Worm (Caenorhabditis elegans) whole organism, late embryonic: ENCODE data around the gene ZK813.5.

Source experiments
- K09A11.1 ChIP-seq: sonication (generic microtip); optimal IDR thresholded peaks from 2 replicates; lab custom pipeline; 2017; ENCODE audit warnings: antibody characterized with exemption, mild to moderate bottlenecking, missing genetic modification characterization, missing compliant biosample characterization; ENCODE audit not compliant: insufficient read depth
- ceh-14 ChIP-seq: sonication (generic microtip); optimal IDR thresholded peaks from 2 replicates; lab custom pipeline; 2016; ENCODE audit warnings: missing genotype, missing genetic modification characterization, missing compliant biosample characterization
- ceh-19 ChIP-seq: fragments of 200-800 bp; sonication (Bioruptor generic); optimal IDR thresholded peaks from 2 replicates; lab custom pipeline; 2018; ENCODE audit warnings: mild to moderate bottlenecking, missing genetic modification characterization, missing compliant biosample characterization
- ceh-45 ChIP-seq: fragments of 200-800 bp; sonication (Bioruptor generic); IDR thresholded peaks from 2 replicates; pipeline ENCODE4 v1.3.6; 2022; ENCODE audit warnings: missing genetic modification reagents, missing genetic modification characterization, missing compliant biosample characterization
- ceh-9 ChIP-seq: sonication (generic microtip); optimal IDR thresholded peaks from 2 replicates; lab custom pipeline; 2016; ENCODE audit warnings: mild to moderate bottlenecking, missing genetic modification characterization, inconsistent platforms, missing compliant biosample characterization
- che-1 ChIP-seq: sonication (generic microtip); optimal IDR thresholded peaks from 2 replicates; lab custom pipeline; 2016; ENCODE audit warnings: mild to moderate bottlenecking, missing genetic modification characterization, missing compliant biosample characterization
- dmd-4 ChIP-seq: sonication (generic microtip); optimal IDR thresholded peaks from 2 replicates; lab custom pipeline; 2016; ENCODE audit warnings: borderline replicate concordance, missing genetic modification characterization, missing compliant biosample characterization
- dve-1 ChIP-seq: sonication (generic microtip); optimal IDR thresholded peaks from 2 replicates; lab custom pipeline; 2017; ENCODE audit warnings: antibody characterized with exemption, mild to moderate bottlenecking, missing genetic modification characterization, missing compliant biosample characterization
- ets-4 ChIP-seq: sonication (generic microtip); optimal IDR thresholded peaks from 2 replicates; lab custom pipeline; 2016; ENCODE audit warnings: missing genetic modification characterization, missing compliant biosample characterization
- eyg-1 ChIP-seq: sonication (generic microtip); optimal IDR thresholded peaks from 2 replicates; lab custom pipeline; 2016; ENCODE audit warnings: missing genotype, missing genetic modification characterization, missing compliant biosample characterization
- hlh-30 ChIP-seq: sonication (generic microtip); optimal IDR thresholded peaks from 2 replicates; lab custom pipeline; 2017; ENCODE audit warnings: antibody characterized with exemption, missing genetic modification characterization, missing compliant biosample characterization; ENCODE audit not compliant: insufficient read depth
- hlh-8 ChIP-seq: sonication (generic microtip); optimal IDR thresholded peaks from 2 replicates; lab custom pipeline; 2016; ENCODE audit warnings: missing genotype, missing genetic modification characterization, missing compliant biosample characterization
- lin-11 ChIP-seq: fragments of 200-800 bp; sonication (Bioruptor generic); optimal IDR thresholded peaks from 2 replicates; lab custom pipeline; 2018; ENCODE audit warnings: mild to moderate bottlenecking, missing genetic modification characterization, missing compliant biosample characterization
- nfya-1 ChIP-seq: sonication (generic microtip); optimal IDR thresholded peaks from 2 replicates; lab custom pipeline; 2017; ENCODE audit warnings: missing genetic modification characterization, mild to moderate bottlenecking, missing compliant biosample characterization, antibody characterized with exemption, moderate library complexity
- nhr-11 ChIP-seq: fragments of 150-350 bp; optimal IDR thresholded peaks from 2 replicates; lab custom pipeline; 2014; ENCODE audit warnings: missing biosample characterization, missing genetic modification characterization
- npax-4 ChIP-seq: sonication (generic microtip); optimal IDR thresholded peaks from 2 replicates; lab custom pipeline; 2016; ENCODE audit warnings: missing genetic modification characterization, missing compliant biosample characterization
- pag-3 ChIP-seq: sonication (generic microtip); optimal IDR thresholded peaks from 2 replicates; lab custom pipeline; 2016; ENCODE audit warnings: missing compliant biosample characterization, missing genetic modification characterization, borderline replicate concordance
- pat-9 ChIP-seq: fragments of 200-800 bp; sonication (Bioruptor generic); optimal IDR thresholded peaks from 2 replicates; lab custom pipeline; 2018; ENCODE audit warnings: mild to moderate bottlenecking, missing genetic modification characterization, moderate library complexity, missing compliant biosample characterization
- pax-1 ChIP-seq: fragments of 150-350 bp; optimal IDR thresholded peaks from 2 replicates; lab custom pipeline; 2014; ENCODE audit warnings: missing biosample characterization, missing genetic modification characterization
- pha-2 ChIP-seq: sonication (generic microtip); optimal IDR thresholded peaks from 2 replicates; lab custom pipeline; 2017; ENCODE audit warnings: mild to moderate bottlenecking, missing genetic modification characterization, missing compliant biosample characterization
- pros-1 ChIP-seq: fragments of 150-350 bp; optimal IDR thresholded peaks from 2 replicates; lab custom pipeline; 2014; ENCODE audit warnings: missing biosample characterization, missing genetic modification reagents, missing genetic modification characterization
- ref-2 ChIP-seq: sonication (generic microtip); optimal IDR thresholded peaks from 2 replicates; lab custom pipeline; 2016; ENCODE audit warnings: missing genetic modification characterization, missing compliant biosample characterization
- rnt-1 ChIP-seq: sonication (generic microtip); optimal IDR thresholded peaks from 2 replicates; lab custom pipeline; 2016; ENCODE audit warnings: missing genetic modification characterization, missing compliant biosample characterization
- sdc-2 ChIP-seq: sonication (generic microtip); optimal IDR thresholded peaks from 2 replicates; lab custom pipeline; 2016; ENCODE audit warnings: missing genotype, missing genetic modification characterization, missing compliant biosample characterization
- sox-4 ChIP-seq: sonication (generic microtip); optimal IDR thresholded peaks from 2 replicates; lab custom pipeline; 2017; ENCODE audit warnings: mild to moderate bottlenecking, missing genetic modification characterization, inconsistent platforms, missing compliant biosample characterization
- tbx-2 ChIP-seq: sonication (generic microtip); optimal IDR thresholded peaks from 2 replicates; lab custom pipeline; 2016; ENCODE audit warnings: missing genetic modification characterization, missing compliant biosample characterization
- tbx-7 ChIP-seq: sonication (generic microtip); optimal IDR thresholded peaks from 2 replicates; lab custom pipeline; 2016; ENCODE audit warnings: missing genotype, missing genetic modification characterization, missing compliant biosample characterization
- ttx-3 ChIP-seq: sonication (generic microtip); optimal IDR thresholded peaks from 2 replicates; lab custom pipeline; 2016; ENCODE audit warnings: missing genetic modification reagents, missing genetic modification characterization, missing compliant biosample characterization
- unc-3 ChIP-seq, 2 experiments: fragments of 200-800 bp in 1 of 2; sonication (Bioruptor generic) in 1 of 2; sonication (generic microtip) in 1 of 2; conservative IDR thresholded peaks in 1 of 2; optimal IDR thresholded peaks in 1 of 2; 2 replicates each; pipeline versions ENCODE4 v1.3.6 to Lab custom; 2016 to 2022; ENCODE audit warnings: missing compliant biosample characterization in 2 of 2, missing genetic modification characterization in 2 of 2, missing genetic modification reagents in 1 of 2
- unc-42 ChIP-seq: sonication (generic microtip); optimal IDR thresholded peaks from 2 replicates; lab custom pipeline; 2016; ENCODE audit warnings: missing genotype, missing genetic modification characterization, missing compliant biosample characterization
- unc-55 ChIP-seq: sonication (generic microtip); optimal IDR thresholded peaks from 2 replicates; lab custom pipeline; 2017; ENCODE audit warnings: missing biosample characterization, missing genetic modification reagents, missing genetic modification characterization
- unc-86 ChIP-seq: sonication (generic microtip); optimal IDR thresholded peaks from 2 replicates; lab custom pipeline; 2016; ENCODE audit warnings: missing genetic modification characterization, missing compliant biosample characterization
- ztf-16 ChIP-seq: sonication (generic microtip); optimal IDR thresholded peaks from 2 replicates; lab custom pipeline; 2017; ENCODE audit warnings: missing genetic modification characterization, missing compliant biosample characterization

ZK813.5 gene

DNA sequence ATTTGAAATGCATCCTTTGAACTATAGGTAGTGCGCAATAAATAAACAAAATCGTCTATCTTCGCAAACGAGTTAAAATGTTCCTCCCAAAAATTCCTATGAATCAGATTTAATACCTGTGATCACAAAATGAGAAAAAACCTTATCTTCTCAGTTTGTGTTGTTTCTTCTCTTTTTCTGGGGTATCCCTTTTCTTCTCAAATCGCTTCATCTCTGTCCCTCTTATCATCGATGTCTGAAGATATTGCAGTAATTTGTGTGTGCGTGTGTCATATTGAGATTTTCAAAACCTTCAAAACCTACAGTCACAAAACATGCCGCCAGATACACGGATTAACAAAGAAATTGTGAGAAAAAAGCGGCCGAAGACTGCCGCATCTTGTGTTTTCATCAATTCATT is 44.8 kb upstream of the ZK813.5 start, which contains the start of gene glt-1:
glt-1 (plus strand) TSS at position 251 of the 400 bp plus-strand sequence.
- TF ChIP-seq pax-1 (tag; lab: Kevin White, UChicago) = no peak
- no peak for TF ChIP-seq tbx-7 (tag; lab: Kevin White, UChicago)
- no peak for TF ChIP-seq nhr-11 (tag; lab: Kevin White, UChicago)
- no peak for TF ChIP-seq pag-3 (tag; lab: Kevin White, UChicago)
- TF ChIP-seq pat-9 (tag; lab: Kevin White, UChicago) = no peak
- TF ChIP-seq pha-2 (tag; lab: Kevin White, UChicago) = no peak

DNA sequence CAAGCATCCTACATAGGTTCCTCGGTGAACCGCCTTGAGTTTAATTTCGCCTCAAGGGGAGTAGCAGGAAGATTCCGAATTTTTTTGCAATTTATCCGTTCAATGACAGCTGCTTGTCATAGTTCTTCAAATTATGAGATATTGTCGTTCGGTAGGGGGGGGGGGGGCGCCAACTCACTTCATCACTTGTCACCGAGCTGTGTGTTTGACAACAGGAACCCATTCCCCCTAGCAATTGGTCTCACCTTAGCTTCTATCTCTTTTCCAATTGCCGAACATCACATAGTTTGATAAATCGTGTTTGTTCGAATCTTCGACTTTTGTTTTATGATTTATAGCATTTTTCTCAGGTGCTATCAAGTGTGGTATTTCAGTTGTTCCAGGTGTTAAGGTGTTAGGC is 43.6 kb upstream of the ZK813.5 start:
- TF ChIP-seq hlh-8 (no peak), hlh-30 (tag; lab: Kevin White, UChicago) (no peak), ref-2 (tag; lab: Kevin White, UChicago) (no peak), tbx-2 (tag; lab: Kevin White, UChicago) (no peak), ttx-3 (tag; lab: Kevin White, UChicago) (no peak), unc-3 (GFP tag; conservative IDR thresholded peaks at IDR 0.05; lab: Robert Waterston, UW) (no peak), unc-3 (tag; optimal IDR thresholded peaks at IDR 0.05; lab: Kevin White, UChicago) (no peak), pha-2 (tag; lab: Kevin White, UChicago) (no peak), pros-1 (tag; lab: Kevin White, UChicago) (no peak)
- TF ChIP-seq, all 69 proteins: peak for 0

DNA sequence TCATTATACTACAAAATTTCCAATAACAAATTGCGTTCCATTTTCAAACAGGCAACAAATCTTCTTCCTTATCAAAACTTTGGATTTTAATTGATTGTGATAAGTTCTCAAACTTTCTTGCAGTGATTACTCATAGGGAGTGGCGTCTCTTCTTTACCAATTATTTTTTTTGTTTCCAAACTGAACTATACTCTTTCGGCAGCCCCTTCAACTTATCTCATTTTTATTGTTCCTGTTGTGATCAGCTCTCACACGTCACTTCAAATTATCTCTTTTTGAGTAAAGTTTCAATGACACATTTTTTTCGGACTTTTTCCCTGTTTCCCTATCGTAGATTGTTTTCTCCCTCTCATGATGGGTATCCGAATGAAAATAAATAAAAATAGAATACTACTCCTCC is 41.4 kb upstream of the ZK813.5 start:
- TF ChIP-seq ets-4 (tag; lab: Kevin White, UChicago) (no peak), hlh-8 (no peak), ceh-19 (GFP tag; lab: Kevin White, UChicago) (no peak), nfya-1 (no peak), ceh-45 (no peak), unc-86 (tag; lab: Kevin White, UChicago) (no peak), ztf-16 (tag; lab: Kevin White, UChicago) (no peak)
- TF ChIP-seq, all 69 proteins: peak for 0

DNA sequence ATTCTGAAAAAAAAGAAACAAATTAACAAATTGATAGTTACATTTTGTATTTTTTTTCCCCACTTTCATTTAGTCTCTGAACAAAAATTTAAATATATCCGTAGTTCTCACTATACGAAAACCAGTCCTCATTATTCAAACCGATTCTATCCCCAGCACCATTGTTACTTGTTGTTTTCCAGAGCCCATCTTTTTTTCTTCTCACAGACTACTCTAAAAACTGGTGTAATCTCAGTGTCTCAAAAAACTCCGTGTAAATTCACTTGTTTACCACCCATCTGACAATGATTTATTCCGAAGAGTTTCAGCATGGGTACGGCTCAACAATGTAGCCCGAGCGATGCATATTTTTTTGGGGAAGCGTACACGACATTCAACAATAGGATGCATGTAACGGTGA is 38.0 kb upstream of the ZK813.5 start, which contains the start of gene C12D12.3:
C12D12.3 (plus strand) TSS at position 301 of the 400 bp plus-strand sequence.
- TF ChIP-seq npax-4 (tag; lab: Kevin White, UChicago) (no peak), hlh-30 (tag; lab: Kevin White, UChicago) (no peak), sox-4 (tag; lab: Kevin White, UChicago) (no peak), ceh-14 (tag; lab: Kevin White, UChicago) (no peak), pha-2 (tag; lab: Kevin White, UChicago) (no peak), ztf-16 (tag; lab: Kevin White, UChicago) (no peak), che-1 (tag; lab: Kevin White, UChicago) (no peak), dve-1 (no peak), sdc-2 (no peak)

DNA sequence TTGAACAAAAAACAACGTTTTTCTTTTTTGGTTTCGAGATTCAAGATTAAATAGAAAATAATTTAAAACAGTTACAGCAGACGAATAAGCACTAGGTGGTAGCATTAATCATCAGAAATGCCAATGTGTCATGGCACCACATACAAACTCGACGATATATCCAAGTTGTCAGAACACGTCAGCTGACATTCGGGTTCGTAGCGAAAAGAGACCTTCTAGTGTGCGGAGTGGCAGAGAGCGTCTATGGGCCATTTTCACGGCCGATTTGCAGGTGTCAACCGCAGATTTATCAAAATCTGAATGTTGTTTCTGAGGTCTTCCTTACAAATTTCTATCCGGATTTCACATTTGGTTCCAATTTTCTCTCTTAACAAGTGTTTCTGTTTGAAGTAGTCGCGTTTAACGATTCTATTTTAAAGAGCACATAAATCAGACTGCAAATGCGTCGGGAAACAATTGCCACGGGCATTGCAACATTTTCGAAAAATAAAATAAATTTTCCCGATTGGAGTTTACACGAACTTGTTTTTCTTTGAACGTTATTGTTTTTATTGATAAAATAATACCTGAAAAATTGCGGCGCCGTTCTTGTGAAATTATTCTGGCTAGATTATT is 37.2 kb upstream of the ZK813.5 start:
- TF ChIP-seq unc-55 (peak; percentile 75), rnt-1 (tag; lab: Kevin White, UChicago) (peak; percentile 53), dmd-4 (tag; lab: Kevin White, UChicago) (no peak)

DNA sequence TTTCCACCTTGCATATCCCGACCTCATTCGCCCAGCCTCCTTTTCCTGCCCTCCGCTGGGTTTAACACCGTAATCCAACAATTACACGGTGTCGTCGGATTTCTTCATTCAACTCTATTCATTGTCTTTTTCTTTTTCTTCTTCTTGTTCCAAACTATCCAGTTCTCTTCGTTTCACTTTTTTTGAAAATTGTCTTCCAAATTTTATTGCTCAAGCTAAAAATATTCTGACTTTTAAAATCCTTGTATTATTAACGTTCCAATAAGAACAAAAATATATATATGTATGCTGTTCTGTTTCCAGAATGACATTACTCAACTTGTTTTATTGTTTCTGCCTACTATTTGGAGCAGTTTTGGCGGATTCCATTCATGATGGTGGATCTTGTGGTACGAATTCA is 28.9 kb upstream of the ZK813.5 start, which contains the start of gene wrt-6:
wrt-6 (plus strand) TSS at position 301 of the 400 bp plus-strand sequence.
- TF ChIP-seq K09A11.1 (no peak), che-1 (tag; lab: Kevin White, UChicago) (no peak), lin-11 (tag; lab: Kevin White, UChicago) (no peak), eyg-1 (tag; lab: Kevin White, UChicago) (no peak), ets-4 (tag; lab: Kevin White, UChicago) (no peak), ttx-3 (tag; lab: Kevin White, UChicago) (no peak), unc-42 (tag; lab: Kevin White, UChicago) (no peak), ceh-9 (tag; lab: Kevin White, UChicago) (no peak), unc-86 (tag; lab: Kevin White, UChicago) (no peak)
